Fruit fly (Drosophila melanogaster): Measurements from ENCODE around the gene CG11854.

Gene CG11854

DNA sequence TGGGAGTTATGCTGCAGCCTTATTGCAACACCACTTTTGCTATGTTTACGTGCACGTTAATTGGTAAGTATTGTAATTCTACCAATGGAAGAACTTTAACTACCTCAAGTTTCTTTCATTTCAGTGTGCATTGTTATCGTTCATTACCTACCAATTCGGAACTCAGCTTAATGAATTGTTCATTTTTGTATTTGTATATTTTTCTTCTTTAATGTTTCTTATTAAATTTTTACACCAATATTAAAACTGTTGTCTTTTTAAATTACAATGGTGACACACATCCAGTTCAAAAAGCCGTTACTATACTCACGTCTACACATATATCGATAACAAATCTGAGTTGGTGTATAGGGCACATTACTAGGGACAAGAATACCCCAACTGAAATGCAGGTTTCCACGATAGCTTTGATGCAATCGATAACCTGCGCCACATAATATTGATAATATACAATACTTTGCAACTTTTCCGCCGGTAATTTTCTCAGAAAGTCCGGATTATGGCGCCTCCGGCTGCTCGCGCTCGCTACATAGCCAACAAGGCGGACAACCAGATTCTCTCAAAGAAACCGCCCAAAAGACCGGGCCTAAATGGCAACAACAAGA, 20.5 kb upstream of the CG11854 start, which contains the start of gene Alg9 (continued):
- 0 out of 2 replicates have a peak, but pooled peaks have one; percentile 37 for TF ChIP-seq vvl (GFP tag; IDR thresholded peaks at IDR 0.05)
- TF ChIP-seq Max (GFP tag; optimal IDR thresholded peaks at IDR 0.05) = peak; percentile 24
- TF ChIP-seq Vsx1 (GFP tag; optimal IDR thresholded peaks at IDR 0.05) = no peak
- no peak for TF ChIP-seq CG12744 (GFP tag; optimal IDR thresholded peaks at IDR 0.05)
- TF ChIP-seq CG14710 (tag; optimal IDR thresholded peaks at IDR 0.05) = peak; percentile 49
- TF ChIP-seq MBD-R2 (GFP tag; IDR thresholded peaks at IDR 0.05) = peak; percentile 72; the same call in 1 of the 2 replicates
- peak; percentile 31 for TF ChIP-seq CG12659 (GFP tag; optimal IDR thresholded peaks at IDR 0.05)
- TF ChIP-seq Rfx (GFP tag; IDR thresholded peaks at IDR 0.05) = peak; percentile 34; the same call in 1 of the 2 replicates
- peak; percentile 72 for TF ChIP-seq sens (GFP tag)
- peak; percentile 64 for TF ChIP-seq Hr3 (GFP tag; optimal IDR thresholded peaks at IDR 0.05)
- TF ChIP-seq CG7271 (tag; optimal IDR thresholded peaks at IDR 0.05) = no peak
- TF ChIP-seq CG10321 (GFP tag; IDR thresholded peaks at IDR 0.05) = no peak
- TF ChIP-seq Bgb (GFP tag; IDR thresholded peaks at IDR 0.05; ENCODE audit: partially characterized antibody) = peak; percentile 93
- no peak for TF ChIP-seq scrt (GFP tag; optimal IDR thresholded peaks at IDR 0.05)
- TF ChIP-seq CG10462 (GFP tag; optimal IDR thresholded peaks at IDR 0.05) = no peak
- TF ChIP-seq CG2116 (GFP tag; optimal IDR thresholded peaks at IDR 0.05) = peak; percentile 84
- peak; percentile 30 for TF ChIP-seq CTCF (GFP tag; optimal IDR thresholded peaks at IDR 0.05)
- TF ChIP-seq CG9932 (GFP tag; IDR thresholded peaks at IDR 0.05) = peak; percentile 30; the same call in 1 of the 2 replicates
- peak; percentile 89 for TF ChIP-seq unc-4 (GFP tag; IDR thresholded peaks at IDR 0.05; ENCODE audit: partially characterized antibody)
- TF ChIP-seq pita (GFP tag; optimal IDR thresholded peaks at IDR 0.05) = no peak
- no peak for TF ChIP-seq Usf (GFP tag; optimal IDR thresholded peaks at IDR 0.05)
- no peak for TF ChIP-seq Deaf1 (tag; optimal IDR thresholded peaks at IDR 0.05)
- TF ChIP-seq CG3281 (GFP tag; optimal IDR thresholded peaks at IDR 0.05) = no peak
- TF ChIP-seq CG17829 (tag; optimal IDR thresholded peaks at IDR 0.05) = no peak
- TF ChIP-seq wek (GFP tag; optimal IDR thresholded peaks at IDR 0.05) = peak; percentile 99
- no peak for TF ChIP-seq sug (tag; optimal IDR thresholded peaks at IDR 0.05)
- peak; percentile 26 for TF ChIP-seq mam (GFP tag; optimal IDR thresholded peaks at IDR 0.05)
- no peak for TF ChIP-seq fd102C (GFP tag; optimal IDR thresholded peaks at IDR 0.05)
- TF ChIP-seq fd3F (GFP tag; optimal IDR thresholded peaks at IDR 0.05) = no peak
- no peak for TF ChIP-seq CG10979 (tag; optimal IDR thresholded peaks at IDR 0.05)
- no peak for TF ChIP-seq CG3065 (GFP tag; optimal IDR thresholded peaks at IDR 0.05)
- TF ChIP-seq Scr (GFP tag; IDR thresholded peaks at IDR 0.05; ENCODE audit: partially characterized antibody) = peak; percentile 88
- peak; percentile 58 for TF ChIP-seq trem (tag; optimal IDR thresholded peaks at IDR 0.05)
- TF ChIP-seq dan (GFP tag; IDR thresholded peaks at IDR 0.05) = no peak
- no peak for TF ChIP-seq CG7839 (tag; optimal IDR thresholded peaks at IDR 0.05)
- peak; percentile 84 for TF ChIP-seq BEAF-32 (GFP tag; optimal IDR thresholded peaks at IDR 0.05)
- peak; percentile 79 for TF ChIP-seq pzg (GFP tag; optimal IDR thresholded peaks at IDR 0.05)
- TF ChIP-seq Mad (GFP tag; optimal IDR thresholded peaks at IDR 0.05) = peak; percentile 3
- no peak for TF ChIP-seq insv (GFP tag; optimal IDR thresholded peaks at IDR 0.05)
- peak; percentile 89 for TF ChIP-seq amos (GFP tag; IDR thresholded peaks at IDR 0.05; ENCODE audit: partially characterized antibody)
- peak; percentile 84 for TF ChIP-seq CG7357 (GFP tag; IDR thresholded peaks at IDR 0.05)
- peak; percentile 69 for TF ChIP-seq CG2129 (GFP tag; IDR thresholded peaks at IDR 0.05; ENCODE audit: partially characterized antibody)
- TF ChIP-seq ken (GFP tag; IDR thresholded peaks at IDR 0.05) = 0 out of 3 replicates have a peak, but pooled peaks have one; percentile 24
- TF ChIP-seq Dref (GFP tag; IDR thresholded peaks at IDR 0.05) = peak; percentile 94
- TF ChIP-seq CG13894 (tag; optimal IDR thresholded peaks at IDR 0.05) = no peak
- no peak for TF ChIP-seq maf-S (GFP tag; optimal IDR thresholded peaks at IDR 0.05)
- no peak for TF ChIP-seq rib (GFP tag; IDR thresholded peaks at IDR 0.05)
- peak; percentile 13 for TF ChIP-seq Dad (GFP tag; optimal IDR thresholded peaks at IDR 0.05)
- peak; percentile 56 for TF ChIP-seq Sin3A (optimal IDR thresholded peaks at IDR 0.05)
- TF ChIP-seq CG10654 (GFP tag; optimal IDR thresholded peaks at IDR 0.05) = peak; percentile 3
